Worm (Caenorhabditis elegans) whole organism, L2 larva: Measurements from ENCODE around the gene fzo-1.

ENCODE experiments used
- C34F6.9 ChIP-seq: fragments of 150-350 bp; optimal IDR thresholded peaks from 2 replicates; lab custom pipeline; 2014; ENCODE audit warnings: missing biosample characterization, missing genetic modification characterization
- F13H6.1 ChIP-seq: sonication (generic microtip); optimal IDR thresholded peaks from 2 replicates; lab custom pipeline; 2016; ENCODE audit warnings: missing genetic modification characterization, missing compliant biosample characterization
- Y55F3AM.14 ChIP-seq: fragments of 200-800 bp; sonication (Bioruptor generic); optimal IDR thresholded peaks from 2 replicates; lab custom pipeline; 2018; ENCODE audit warnings: mild to moderate bottlenecking, missing genetic modification characterization, missing compliant biosample characterization
- ZK546.5 ChIP-seq: sonication (generic microtip); optimal IDR thresholded peaks from 2 replicates; lab custom pipeline; 2017; ENCODE audit warnings: missing biosample characterization, missing genetic modification characterization
- aly-2 ChIP-seq: fragments of 150-350 bp; optimal IDR thresholded peaks from 2 replicates; lab custom pipeline; 2014; ENCODE audit warnings: missing biosample characterization, missing genetic modification characterization
- blmp-1 ChIP-seq: sonication (generic microtip); optimal IDR thresholded peaks from 2 replicates; lab custom pipeline; 2017; ENCODE audit warnings: missing genetic modification characterization, mild to moderate bottlenecking, missing compliant biosample characterization, antibody characterized with exemption, moderate library complexity; ENCODE audit not compliant: insufficient read depth
- ceh-16 ChIP-seq: fragments of 150-350 bp; optimal IDR thresholded peaks from 2 replicates; lab custom pipeline; 2014; ENCODE audit warnings: missing biosample characterization, missing genetic modification characterization
- ceh-82 ChIP-seq: fragments of 150-350 bp; optimal IDR thresholded peaks from 2 replicates; lab custom pipeline; 2014; ENCODE audit warnings: missing biosample characterization, missing genetic modification characterization
- crh-2 ChIP-seq: sonication (generic microtip); optimal IDR thresholded peaks from 2 replicates; lab custom pipeline; 2017; ENCODE audit warnings: missing biosample characterization, missing genetic modification characterization
- dmd-4 ChIP-seq: sonication (generic microtip); optimal IDR thresholded peaks from 2 replicates; lab custom pipeline; 2017; ENCODE audit warnings: missing biosample characterization, missing genetic modification characterization
- egl-27 ChIP-seq: sonication (generic microtip); optimal IDR thresholded peaks from 3 replicates; lab custom pipeline; 2017; ENCODE audit warnings: missing biosample characterization, missing genetic modification reagents, missing genetic modification characterization
- elt-1 ChIP-seq: fragments of 150-350 bp; optimal IDR thresholded peaks from 2 replicates; lab custom pipeline; 2014; ENCODE audit warnings: missing biosample characterization, missing genetic modification characterization
- elt-3 ChIP-seq: sonication (generic microtip); optimal IDR thresholded peaks from 2 replicates; lab custom pipeline; 2017; ENCODE audit warnings: missing biosample characterization, missing genetic modification characterization
- gmeb-1 ChIP-seq: fragments of 150-350 bp; optimal IDR thresholded peaks from 2 replicates; lab custom pipeline; 2014; ENCODE audit warnings: missing biosample characterization, missing genetic modification characterization
- lin-11 ChIP-seq: fragments of 150-350 bp; sonication (generic microtip); optimal IDR thresholded peaks from 2 replicates; lab custom pipeline; 2014; ENCODE audit warnings: missing biosample characterization, missing genetic modification characterization, inconsistent platforms, mixed read lengths
- lin-39 ChIP-seq: fragments of 150-350 bp; optimal IDR thresholded peaks from 2 replicates; lab custom pipeline; 2014; ENCODE audit warnings: missing biosample characterization, missing genetic modification reagents, missing genetic modification characterization
- lsy-2 ChIP-seq, 2 experiments: fragments of 150-350 bp in 1 of 2; sonication (generic microtip) in 1 of 2; optimal IDR thresholded peaks; 2 replicates each; lab custom pipeline; 2014 to 2017; ENCODE audit warnings: missing biosample characterization in 2 of 2, missing genetic modification characterization in 2 of 2
- mab-5 ChIP-seq: fragments of 150-350 bp; optimal IDR thresholded peaks from 2 replicates; lab custom pipeline; 2014; ENCODE audit warnings: missing biosample characterization, missing genetic modification characterization
- mbf-1 ChIP-seq: sonication (generic microtip); optimal IDR thresholded peaks from 2 replicates; lab custom pipeline; 2017; ENCODE audit warnings: missing biosample characterization, missing genetic modification characterization
- nhr-10 ChIP-seq: sonication (generic microtip); optimal IDR thresholded peaks from 2 replicates; lab custom pipeline; 2017; ENCODE audit warnings: missing biosample characterization, missing genetic modification characterization
- nhr-11 ChIP-seq: fragments of 150-350 bp; optimal IDR thresholded peaks from 2 replicates; lab custom pipeline; 2014; ENCODE audit warnings: missing biosample characterization, missing genetic modification characterization
- nhr-12 ChIP-seq: fragments of 150-350 bp; optimal IDR thresholded peaks from 2 replicates; lab custom pipeline; 2014; ENCODE audit warnings: missing biosample characterization, missing genetic modification characterization
- nhr-129 ChIP-seq: fragments of 150-350 bp; optimal IDR thresholded peaks from 2 replicates; lab custom pipeline; 2014; ENCODE audit warnings: missing biosample characterization, missing genetic modification characterization
- nhr-21 ChIP-seq: fragments of 150-350 bp; optimal IDR thresholded peaks from 2 replicates; lab custom pipeline; 2014; ENCODE audit warnings: missing biosample characterization, missing genetic modification characterization
- nhr-23 ChIP-seq: fragments of 150-350 bp; optimal IDR thresholded peaks from 2 replicates; lab custom pipeline; 2014; ENCODE audit warnings: missing biosample characterization, missing genetic modification reagents, missing genetic modification characterization
- nhr-237 ChIP-seq: fragments of 150-350 bp; optimal IDR thresholded peaks from 2 replicates; lab custom pipeline; 2014; ENCODE audit warnings: missing biosample characterization, missing genetic modification characterization
- nhr-25 ChIP-seq: fragments of 150-350 bp; sonication (generic microtip); optimal IDR thresholded peaks from 3 replicates; lab custom pipeline; 2014; ENCODE audit warnings: missing biosample characterization, missing genetic modification characterization
- nhr-77 ChIP-seq: fragments of 150-350 bp; optimal IDR thresholded peaks from 2 replicates; lab custom pipeline; 2014; ENCODE audit warnings: missing biosample characterization, missing genetic modification characterization
- sem-4 ChIP-seq: fragments of 150-350 bp; optimal IDR thresholded peaks from 2 replicates; lab custom pipeline; 2014; ENCODE audit warnings: missing biosample characterization, missing genetic modification reagents, missing genetic modification characterization
- skn-1 ChIP-seq: sonication (generic microtip); optimal IDR thresholded peaks from 2 replicates; lab custom pipeline; 2017; ENCODE audit warnings: missing biosample characterization, missing genetic modification characterization
- sma-3 ChIP-seq: sonication (generic microtip); optimal IDR thresholded peaks from 2 replicates; lab custom pipeline; 2016; ENCODE audit warnings: missing genetic modification reagents, missing genetic modification characterization, missing compliant biosample characterization
- sma-9 ChIP-seq, 2 experiments: fragments of 150-350 bp in 1 of 2; sonication (generic microtip) in 1 of 2; optimal IDR thresholded peaks; 2 replicates each; lab custom pipeline; 2014 to 2016; ENCODE audit warnings: missing genetic modification characterization in 2 of 2, mild to moderate bottlenecking in 1 of 2, missing biosample characterization in 1 of 2, missing compliant biosample characterization in 1 of 2, missing genetic modification reagents in 1 of 2, moderate library complexity in 1 of 2
- unc-55 ChIP-seq: fragments of 150-350 bp; sonication (generic microtip); optimal IDR thresholded peaks from 3 replicates; lab custom pipeline; 2014; ENCODE audit warnings: missing biosample characterization, missing genetic modification reagents, missing genetic modification characterization
- zag-1 ChIP-seq: fragments of 150-350 bp; optimal IDR thresholded peaks from 2 replicates; lab custom pipeline; 2014; ENCODE audit warnings: missing biosample characterization, missing genetic modification characterization
- ztf-11 ChIP-seq: sonication (generic microtip); optimal IDR thresholded peaks from 2 replicates; lab custom pipeline; 2017; ENCODE audit warnings: missing biosample characterization, missing genetic modification characterization
- ztf-4 ChIP-seq: fragments of 150-350 bp; optimal IDR thresholded peaks from 2 replicates; lab custom pipeline; 2014; ENCODE audit warnings: missing biosample characterization, missing genetic modification characterization

fzo-1 gene

DNA sequence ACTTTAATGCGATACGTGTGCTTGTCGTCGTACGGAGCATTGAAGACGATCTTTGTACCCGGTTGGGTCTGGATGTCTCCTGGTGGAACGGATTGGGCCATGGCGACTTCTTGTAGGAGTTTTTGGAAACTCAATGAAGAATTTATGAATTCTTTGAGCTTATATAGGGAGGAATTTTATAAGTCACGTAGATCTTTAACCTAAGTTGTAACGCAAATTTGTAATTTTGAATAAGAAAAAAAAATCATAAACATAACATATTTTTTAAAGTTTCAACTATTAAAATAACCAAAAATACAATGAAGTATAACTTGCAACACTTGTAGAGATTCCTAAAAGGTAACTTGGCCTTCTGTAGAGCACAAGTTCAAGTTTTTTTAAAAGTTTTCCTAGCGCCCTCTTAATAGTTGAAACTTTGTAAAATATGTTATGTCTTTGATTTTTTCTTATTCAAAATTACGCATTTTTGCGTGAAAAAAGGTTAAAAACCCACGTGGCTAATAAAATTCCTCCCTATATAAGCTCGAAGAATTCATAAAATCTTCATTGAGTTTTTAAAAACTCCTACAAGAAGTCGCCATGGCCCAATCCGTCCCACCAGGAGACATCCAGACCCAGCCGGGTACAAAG is 38.5 kb downstream of the fzo-1 start, which contains the start of the genes msp-63 and msp-142:
Gene msp-63, minus strand, starts transcription at position 101 of the 630 bp plus-strand sequence.
Gene msp-142, plus strand, starts transcription at position 580 of the 630 bp plus-strand sequence.
- TF ChIP-seq zag-1 (tag; lab: Kevin White, UChicago) (no peak), nhr-129 (no peak), nhr-25 (tag; lab: Kevin White, UChicago) (no peak), nhr-21 (no peak), ceh-82 (no peak), nhr-10 (tag; lab: Kevin White, UChicago) (no peak), elt-3 (tag; lab: Kevin White, UChicago) (no peak), nhr-12 (tag; lab: Kevin White, UChicago) (no peak), C34F6.9 (no peak), unc-55 (GFP tag; lab: Kevin White, UChicago) (no peak)

DNA sequence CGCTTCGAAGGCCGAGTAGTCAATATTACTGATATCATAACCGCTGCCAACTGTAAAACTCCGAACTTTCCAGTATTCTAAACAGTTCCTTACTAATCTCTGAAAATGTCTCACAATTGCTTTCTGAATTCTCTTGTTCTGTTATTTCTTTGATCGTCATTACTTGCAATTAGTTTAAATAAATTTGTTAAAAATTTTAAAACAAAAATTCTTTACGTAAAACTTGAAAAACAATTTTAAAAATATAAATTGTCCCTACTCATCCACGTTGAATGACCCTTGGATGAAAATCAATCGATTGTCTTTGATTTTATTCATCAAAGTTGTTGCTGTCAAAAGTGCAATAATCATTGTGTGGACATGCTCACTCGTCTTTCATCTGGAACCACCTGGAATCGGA is 41.8 kb downstream of the fzo-1 start, which contains the start of gene acdh-8:
Gene acdh-8, plus strand, starts transcription at position 301 of the 400 bp plus-strand sequence.
- no peak for TF ChIP-seq nhr-11 (tag; lab: Kevin White, UChicago)
- TF ChIP-seq dmd-4 (tag; lab: Kevin White, UChicago) = no peak
- TF ChIP-seq nhr-237 = no peak
- no peak for TF ChIP-seq lin-39 (tag; lab: Kevin White, UChicago)
- no peak for TF ChIP-seq crh-2 (tag; lab: Kevin White, UChicago)
- no peak for TF ChIP-seq ceh-16
- TF ChIP-seq aly-2 (tag; lab: Kevin White, UChicago) = no peak
- TF ChIP-seq sem-4 = no peak
- TF ChIP-seq skn-1 (tag; lab: Kevin White, UChicago) = no peak
- TF ChIP-seq ZK546.5 (tag; lab: Kevin White, UChicago) = no peak

ce11 chrII:5792490-5792889 is 43.5 kb downstream of the fzo-1 start, which contains the start of gene K05F1.14:
Gene K05F1.14, minus strand, starts transcription at chrII:5792590.
- TF ChIP-seq blmp-1 (no peak), F13H6.1 (tag; lab: Kevin White, UChicago) (no peak), nhr-77 (no peak), gmeb-1 (tag; lab: Kevin White, UChicago) (no peak), ztf-4 (tag; lab: Kevin White, UChicago) (no peak), mab-5 (tag; lab: Kevin White, UChicago) (no peak), nhr-21 (no peak), nhr-23 (tag; lab: Kevin White, UChicago) (no peak), ZK546.5 (tag; lab: Kevin White, UChicago) (no peak), Y55F3AM.14 (GFP tag; lab: Kevin White, UChicago) (no peak), egl-27 (tag; lab: Kevin White, UChicago) (no peak)

ce11 chrII:5790313-5790773 is 45.7 kb downstream of the fzo-1 start, which contains the start of gene lect-2:
Gene lect-2, plus strand, starts transcription at chrII:5790723.
- TF ChIP-seq ztf-11 (no peak), mbf-1 (tag; lab: Kevin White, UChicago) (no peak), nhr-12 (tag; lab: Kevin White, UChicago) (no peak), nhr-129 (peak; percentile 40), C34F6.9 (peak; percentile 11), elt-1 (tag; lab: Kevin White, UChicago) (peak; percentile 39), lin-11 (no peak), F13H6.1 (tag; lab: Kevin White, UChicago) (peak; percentile 22), mab-5 (tag; lab: Kevin White, UChicago) (no peak), lsy-2 (tag; optimal IDR thresholded peaks at IDR 0.05; lab: Kevin White, UChicago) (peak in 1 of 2 experiments; percentile 28), sma-9 (GFP tag; optimal IDR thresholded peaks at IDR 0.05; lab: Kevin White, UChicago) (peak; percentile 65), sma-9 (tag; optimal IDR thresholded peaks at IDR 0.05; lab: Kevin White, UChicago) (no peak), sma-3 (GFP tag; lab: Kevin White, UChicago) (no peak)
